ENCODE assay signal across 5 fruit fly cellular contexts in genomic region chr2L:18982826-18983758, dm6.
TF ChIP-seq lines count a peak whose summit lies in the region.

No protein-coding gene starts in this region.

- TF ChIP-seq CTCF in whole organism, embryonic (GFP tag; optimal IDR thresholded peaks at IDR 0.05; lab: Kevin White, UChicago) = no peak

TF ChIP-seq in whole organism, adult, 20 proteins besides CTCF, POLR2A, EP300 and RAD21:
- TF ChIP-seq CG7045 (GFP tag; optimal IDR thresholded peaks at IDR 0.05; lab: Kevin White, UChicago) (no peak), CG12768 (GFP tag; optimal IDR thresholded peaks at IDR 0.05; lab: Kevin White, UChicago) (peak; percentile 52), kay (GFP tag; lab: Kevin White, UChicago; ENCODE audit: borderline replicate concordance) (peak; percentile 63), Clk (GFP tag; optimal IDR thresholded peaks at IDR 0.05; lab: Kevin White, UChicago) (no peak)

TF ChIP-seq in whole organism, embryonic, 481 proteins besides CTCF, POLR2A, EP300 and RAD21 (continues in another document):
- peak; percentile 3 for TF ChIP-seq CG17385 (GFP tag; optimal IDR thresholded peaks at IDR 0.05; lab: Kevin White, UChicago)
- no peak for TF ChIP-seq CG3281 (GFP tag; optimal IDR thresholded peaks at IDR 0.05; lab: Kevin White, UChicago)
- TF ChIP-seq CG6791 (GFP tag; IDR thresholded peaks at IDR 0.05; lab: Robert Waterston, UW; ENCODE audit: partially characterized antibody) = no peak
- TF ChIP-seq E2f2 (GFP tag; IDR thresholded peaks at IDR 0.05; lab: Robert Waterston, UW) = no peak
- no peak for TF ChIP-seq bowl (GFP tag; IDR thresholded peaks at IDR 0.05; lab: Robert Waterston, UW)
- TF ChIP-seq otp (GFP tag; IDR thresholded peaks at IDR 0.05; lab: Robert Waterston, UW) = no peak
- no peak for TF ChIP-seq NFAT (GFP tag; IDR thresholded peaks at IDR 0.05; lab: Robert Waterston, UW)
- no peak for TF ChIP-seq hkb (optimal IDR thresholded peaks at IDR 0.05; lab: Kevin White, UChicago)
- TF ChIP-seq hkb (GFP tag; IDR thresholded peaks at IDR 0.05; lab: Robert Waterston, UW) = no peak
- no peak for TF ChIP-seq ATbp (GFP tag; optimal IDR thresholded peaks at IDR 0.05; lab: Kevin White, UChicago)
- TF ChIP-seq CG8944 (GFP tag; optimal IDR thresholded peaks at IDR 0.05; lab: Kevin White, UChicago) = no peak
- peak; percentile 84 for TF ChIP-seq grau (tag; optimal IDR thresholded peaks at IDR 0.05; lab: Kevin White, UChicago)
- no peak for TF ChIP-seq her (GFP tag; optimal IDR thresholded peaks at IDR 0.05; lab: Kevin White, UChicago)
- TF ChIP-seq B-H2 (GFP tag; optimal IDR thresholded peaks at IDR 0.05; lab: Kevin White, UChicago) = no peak
- no peak for TF ChIP-seq Hr3 (GFP tag; optimal IDR thresholded peaks at IDR 0.05; lab: Kevin White, UChicago)
- peak; percentile 1 for TF ChIP-seq CG8924 (tag; optimal IDR thresholded peaks at IDR 0.05; lab: Kevin White, UChicago)
- TF ChIP-seq ind (GFP tag; optimal IDR thresholded peaks at IDR 0.05; lab: Kevin White, UChicago) = no peak
- TF ChIP-seq kah (GFP tag; optimal IDR thresholded peaks at IDR 0.05; lab: Kevin White, UChicago) = no peak
- TF ChIP-seq CG10209 (GFP tag; optimal IDR thresholded peaks at IDR 0.05; lab: Kevin White, UChicago) = no peak
- no peak for TF ChIP-seq Fer3 (tag; optimal IDR thresholded peaks at IDR 0.05; lab: Kevin White, UChicago)
- TF ChIP-seq CHES-1-like (GFP tag; optimal IDR thresholded peaks at IDR 0.05; lab: Kevin White, UChicago) = no peak
- TF ChIP-seq zen (tag; optimal IDR thresholded peaks at IDR 0.05; lab: Kevin White, UChicago) = no peak
- no peak for TF ChIP-seq Dll (GFP tag; IDR thresholded peaks at IDR 0.05; lab: Robert Waterston, UW; ENCODE audit: partially characterized antibody)

TF ChIP-seq in whole organism, prepupa, 60 proteins besides CTCF, POLR2A, EP300 and RAD21 (continues in another document):
- no peak for TF ChIP-seq CG15336 (GFP tag; IDR thresholded peaks at IDR 0.05; lab: Robert Waterston, UW)
- peak; percentile 42 for TF ChIP-seq Met (GFP tag; optimal IDR thresholded peaks at IDR 0.05; lab: Kevin White, UChicago)
- TF ChIP-seq CG1621 (tag; optimal IDR thresholded peaks at IDR 0.05; lab: Kevin White, UChicago) = no peak
- TF ChIP-seq CG3032 (tag; optimal IDR thresholded peaks at IDR 0.05; lab: Kevin White, UChicago) = peak; percentile 6
- no peak for TF ChIP-seq vri (GFP tag; optimal IDR thresholded peaks at IDR 0.05; lab: Kevin White, UChicago)
- TF ChIP-seq salr (GFP tag; optimal IDR thresholded peaks at IDR 0.05; lab: Kevin White, UChicago) = no peak
- TF ChIP-seq CG8319 (GFP tag; optimal IDR thresholded peaks at IDR 0.05; lab: Kevin White, UChicago) = no peak
- no peak for TF ChIP-seq CG11294 (GFP tag; IDR thresholded peaks at IDR 0.05; lab: Robert Waterston, UW)
- TF ChIP-seq Ets21C (GFP tag; optimal IDR thresholded peaks at IDR 0.05; lab: Kevin White, UChicago) = no peak
- TF ChIP-seq CG10669 (GFP tag; optimal IDR thresholded peaks at IDR 0.05; lab: Kevin White, UChicago) = no peak
- peak; percentile 34 for TF ChIP-seq CG10631 (GFP tag; optimal IDR thresholded peaks at IDR 0.05; lab: Kevin White, UChicago)
- no peak for TF ChIP-seq OdsH (GFP tag; optimal IDR thresholded peaks at IDR 0.05; lab: Kevin White, UChicago)
- TF ChIP-seq dac (GFP tag; optimal IDR thresholded peaks at IDR 0.05; lab: Kevin White, UChicago) = no peak
- no peak for TF ChIP-seq CG6276 (GFP tag; optimal IDR thresholded peaks at IDR 0.05; lab: Kevin White, UChicago)
- TF ChIP-seq esn (GFP tag; optimal IDR thresholded peaks at IDR 0.05; lab: Kevin White, UChicago) = peak; percentile 52
- no peak for TF ChIP-seq CG3919 (GFP tag; optimal IDR thresholded peaks at IDR 0.05; lab: Kevin White, UChicago)
- TF ChIP-seq fkh (GFP tag; optimal IDR thresholded peaks at IDR 0.05; lab: Kevin White, UChicago) = no peak
- peak; percentile 48 for TF ChIP-seq Sox14 (GFP tag; optimal IDR thresholded peaks at IDR 0.05; lab: Kevin White, UChicago)
- no peak for TF ChIP-seq Sox15 (GFP tag; optimal IDR thresholded peaks at IDR 0.05; lab: Kevin White, UChicago)
- TF ChIP-seq CG9139 (GFP tag; optimal IDR thresholded peaks at IDR 0.05; lab: Kevin White, UChicago) = no peak
- TF ChIP-seq CG8119 (GFP tag; IDR thresholded peaks at IDR 0.05; lab: Robert Waterston, UW) = 0 out of 3 replicates have a peak, but pooled peaks have one; percentile 16
- TF ChIP-seq CG6854 (GFP tag; optimal IDR thresholded peaks at IDR 0.05; lab: Kevin White, UChicago) = no peak
- no peak for TF ChIP-seq Hr38 (GFP tag; optimal IDR thresholded peaks at IDR 0.05; lab: Kevin White, UChicago)
- TF ChIP-seq Hr4 (GFP tag; optimal IDR thresholded peaks at IDR 0.05; lab: Kevin White, UChicago) = no peak

TF ChIP-seq in whole organism, pupa, 21 proteins besides CTCF, POLR2A, EP300 and RAD21:
- TF ChIP-seq CG10348 (GFP tag; IDR thresholded peaks at IDR 0.05; lab: Robert Waterston, UW) = no peak
- TF ChIP-seq rn (GFP tag; IDR thresholded peaks at IDR 0.05; lab: Robert Waterston, UW) = no peak
- no peak for TF ChIP-seq CG13204 (GFP tag; optimal IDR thresholded peaks at IDR 0.05; lab: Kevin White, UChicago)
- TF ChIP-seq CG34367 (tag; optimal IDR thresholded peaks at IDR 0.05; lab: Kevin White, UChicago) = no peak
- no peak for TF ChIP-seq Snoo (tag; optimal IDR thresholded peaks at IDR 0.05; lab: Kevin White, UChicago)
- no peak for TF ChIP-seq CG12605 (GFP tag; IDR thresholded peaks at IDR 0.05; lab: Robert Waterston, UW)
- TF ChIP-seq gl (tag; optimal IDR thresholded peaks at IDR 0.05; lab: Kevin White, UChicago) = no peak
- no peak for TF ChIP-seq CG9948 (tag; optimal IDR thresholded peaks at IDR 0.05; lab: Kevin White, UChicago)
- TF ChIP-seq Ets98B (GFP tag; IDR thresholded peaks at IDR 0.05; lab: Robert Waterston, UW) = no peak
- no peak for TF ChIP-seq CG32121 (GFP tag; IDR thresholded peaks at IDR 0.05; lab: Robert Waterston, UW)
- no peak for TF ChIP-seq Pif1B (GFP tag; optimal IDR thresholded peaks at IDR 0.05; lab: Kevin White, UChicago)
- peak; percentile 34 for TF ChIP-seq CG8159 (tag; optimal IDR thresholded peaks at IDR 0.05; lab: Kevin White, UChicago)
- peak; percentile 21 for TF ChIP-seq CG15710 (tag; optimal IDR thresholded peaks at IDR 0.05; lab: Kevin White, UChicago)
- TF ChIP-seq EcR (GFP tag; optimal IDR thresholded peaks at IDR 0.05; lab: Kevin White, UChicago) = peak; percentile 85
- TF ChIP-seq Pif1A (GFP tag; optimal IDR thresholded peaks at IDR 0.05; lab: Kevin White, UChicago) = no peak
- TF ChIP-seq fd96Ca (GFP tag; IDR thresholded peaks at IDR 0.05; lab: Robert Waterston, UW) = no peak
- TF ChIP-seq CG17806 (tag; optimal IDR thresholded peaks at IDR 0.05; lab: Kevin White, UChicago) = no peak
- no peak for TF ChIP-seq CG14655 (GFP tag; optimal IDR thresholded peaks at IDR 0.05; lab: Kevin White, UChicago)
- no peak for TF ChIP-seq CG8301 (tag; optimal IDR thresholded peaks at IDR 0.05; lab: Kevin White, UChicago)
- no peak for TF ChIP-seq CG4496 (GFP tag; IDR thresholded peaks at IDR 0.05; lab: Robert Waterston, UW)
TF ChIP-seq in whole organism, pupa: peak in this region for 3.

TF ChIP-seq in whole organism, wandering third instar larva, 38 proteins besides CTCF, POLR2A, EP300 and RAD21:
- TF ChIP-seq woc (GFP tag; optimal IDR thresholded peaks at IDR 0.05; lab: Kevin White, UChicago) = peak; percentile 14
- peak; percentile 4 for TF ChIP-seq Sp1 (GFP tag; optimal IDR thresholded peaks at IDR 0.05; lab: Kevin White, UChicago)
- TF ChIP-seq br (GFP tag; optimal IDR thresholded peaks at IDR 0.05; lab: Kevin White, UChicago) = peak; percentile 28
- no peak for TF ChIP-seq jim (GFP tag; optimal IDR thresholded peaks at IDR 0.05; lab: Kevin White, UChicago)
- peak; percentile 11 for TF ChIP-seq HLH106 (tag; optimal IDR thresholded peaks at IDR 0.05; lab: Kevin White, UChicago)
- TF ChIP-seq Dif (GFP tag; optimal IDR thresholded peaks at IDR 0.05; lab: Kevin White, UChicago; ENCODE audit: partially characterized antibody) = no peak
- peak; percentile 23 for TF ChIP-seq tai (GFP tag; optimal IDR thresholded peaks at IDR 0.05; lab: Kevin White, UChicago)
- TF ChIP-seq foxo (GFP tag; optimal IDR thresholded peaks at IDR 0.05; lab: Kevin White, UChicago) = peak in 1 of 2 experiments; percentile 19
TF ChIP-seq in whole organism, wandering third instar larva: peak in this region for 6.
